Worm (Caenorhabditis elegans): ENCODE results near the gene W10G11.2.

DNA sequence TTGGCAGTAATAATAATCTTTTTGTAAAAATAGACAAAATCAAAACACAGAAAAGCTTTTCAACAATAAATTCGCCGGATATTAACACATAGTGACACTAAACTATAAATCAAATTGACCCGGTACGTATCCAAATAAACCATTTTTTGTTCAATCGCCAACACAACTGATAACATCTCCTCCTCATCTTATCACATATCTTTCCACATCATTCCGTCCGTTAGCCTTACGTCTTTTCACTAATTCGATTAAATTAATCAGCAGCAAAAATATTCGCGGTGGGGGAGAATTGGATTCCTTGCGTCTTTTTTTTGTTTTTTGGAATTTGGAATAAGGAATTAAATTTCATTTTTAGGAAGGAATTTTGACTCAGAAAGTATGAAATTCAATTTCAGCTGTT is 4.9 kb downstream of the W10G11.2 start:
- TF ChIP-seq lin-39 (tag; optimal IDR thresholded peaks at IDR 0.05) (no peak), nhr-77 (tag; optimal IDR thresholded peaks at IDR 0.05) (no peak), ztf-4 (tag; optimal IDR thresholded peaks at IDR 0.05) (no peak), lir-3 (tag; optimal IDR thresholded peaks at IDR 0.05; ENCODE audit: poor library complexity) (no peak), unc-62 (GFP tag; optimal IDR thresholded peaks at IDR 0.05) (no peak), skn-1 (tag; optimal IDR thresholded peaks at IDR 0.05) (no peak), mep-1 (tag; optimal IDR thresholded peaks at IDR 0.05) (no peak), zag-1 (tag; optimal IDR thresholded peaks at IDR 0.05) (no peak), fos-1 (tag; optimal IDR thresholded peaks at IDR 0.05) (no peak), aly-2 (tag; optimal IDR thresholded peaks at IDR 0.05) (no peak), alr-1 (tag; optimal IDR thresholded peaks at IDR 0.05; ENCODE audit: borderline replicate concordance) (no peak), unc-130 (tag; optimal IDR thresholded peaks at IDR 0.05) (no peak), nhr-76 (tag; optimal IDR thresholded peaks at IDR 0.05) (no peak)

Data from whole organism, L1 larva.